Fruit fly (Drosophila melanogaster): Measurements from ENCODE around the gene ccb.
A peak's percentile ranks its signal among the peaks of the same experiment; 100 is the strongest.

ccb gene

dm6 chrX:21241796-21242208, 48.7 kb downstream of the ccb start (continued):
- TF ChIP-seq CG6854 (GFP tag; optimal IDR thresholded peaks at IDR 0.05) (peak; percentile 3), Abd-B (GFP tag; optimal IDR thresholded peaks at IDR 0.05) (peak; percentile 19), HHEX (GFP tag; optimal IDR thresholded peaks at IDR 0.05) (peak; percentile 37), eve (GFP tag; optimal IDR thresholded peaks at IDR 0.05) (peak in 1 of 2 experiments; percentile 72), chinmo (GFP tag; IDR thresholded peaks at IDR 0.05; ENCODE audit: partially characterized antibody) (no peak), CG7786 (GFP tag; optimal IDR thresholded peaks at IDR 0.05) (peak; percentile 11), CG4730 (GFP tag; IDR thresholded peaks at IDR 0.05) (no peak), CG8944 (GFP tag; optimal IDR thresholded peaks at IDR 0.05) (peak; percentile 21), sens-2 (GFP tag; IDR thresholded peaks at IDR 0.05) (no peak), jumu (GFP tag; optimal IDR thresholded peaks at IDR 0.05) (peak; percentile 47), CG11085 (GFP tag; IDR thresholded peaks at IDR 0.05) (no peak), HLHmδ (GFP tag; optimal IDR thresholded peaks at IDR 0.05) (peak; percentile 12), nmo (GFP tag; optimal IDR thresholded peaks at IDR 0.05) (peak; percentile 50), grau (tag; optimal IDR thresholded peaks at IDR 0.05) (peak; percentile 38), Xrp1 (GFP tag; IDR thresholded peaks at IDR 0.05) (peak; percentile 48), aop (GFP tag; IDR thresholded peaks at IDR 0.05) (no peak), B-H2 (GFP tag; optimal IDR thresholded peaks at IDR 0.05) (no peak), Meics (GFP tag; optimal IDR thresholded peaks at IDR 0.05) (peak; percentile 43), cg (GFP tag; optimal IDR thresholded peaks at IDR 0.05) (peak; percentile 14), klu (GFP tag; IDR thresholded peaks at IDR 0.05) (no peak), caup (GFP tag; optimal IDR thresholded peaks at IDR 0.05; ENCODE audit: severe bottlenecking) (peak; percentile 17), bab2 (GFP tag; optimal IDR thresholded peaks at IDR 0.05) (peak; percentile 75), CG14014 (GFP tag; IDR thresholded peaks at IDR 0.05) (no peak), sob (GFP tag; IDR thresholded peaks at IDR 0.05) (0 out of 2 replicates have a peak, but pooled peaks have one; percentile 21), en (GFP tag; optimal IDR thresholded peaks at IDR 0.05) (peak; percentile 27), CG3163 (GFP tag; optimal IDR thresholded peaks at IDR 0.05) (peak; percentile 13), kay (GFP tag; optimal IDR thresholded peaks at IDR 0.05) (peak; percentile 32), fd96Cb (tag; optimal IDR thresholded peaks at IDR 0.05) (peak; percentile 52), lov (optimal IDR thresholded peaks at IDR 0.05) (no peak), lov (GFP tag; IDR thresholded peaks at IDR 0.05) (0 out of 3 replicates have a peak, but pooled peaks have one; percentile 48), CG17385 (GFP tag; optimal IDR thresholded peaks at IDR 0.05) (peak; percentile 15), CG10267 (tag; optimal IDR thresholded peaks at IDR 0.05) (no peak), CG12219 (GFP tag; optimal IDR thresholded peaks at IDR 0.05) (peak; percentile 19), ewg (GFP tag; optimal IDR thresholded peaks at IDR 0.05) (peak; percentile 31), ATbp (GFP tag; optimal IDR thresholded peaks at IDR 0.05) (peak; percentile 85), CG30020 (tag; optimal IDR thresholded peaks at IDR 0.05) (no peak), Sox102F (GFP tag; optimal IDR thresholded peaks at IDR 0.05) (peak; percentile 40), tap (tag; optimal IDR thresholded peaks at IDR 0.05) (peak; percentile 17), z (GFP tag; IDR thresholded peaks at IDR 0.05) (no peak), Optix (GFP tag; IDR thresholded peaks at IDR 0.05) (peak; percentile 59), CG6689 (GFP tag; IDR thresholded peaks at IDR 0.05) (no peak), Hmr (GFP tag; optimal IDR thresholded peaks at IDR 0.05) (peak; percentile 69), CG10366 (GFP tag; IDR thresholded peaks at IDR 0.05) (0 out of 2 replicates have a peak, but pooled peaks have one; percentile 12), CG13624 (GFP tag; optimal IDR thresholded peaks at IDR 0.05) (no peak), CG1024 (GFP tag; IDR thresholded peaks at IDR 0.05) (0 out of 2 replicates have a peak, but pooled peaks have one; percentile 34), nau (GFP tag; optimal IDR thresholded peaks at IDR 0.05) (peak; percentile 33), CG43689 (GFP tag; IDR thresholded peaks at IDR 0.05) (0 out of 2 replicates have a peak, but pooled peaks have one; percentile 17), Dip2 (GFP tag; IDR thresholded peaks at IDR 0.05) (no peak), CG17829 (tag; optimal IDR thresholded peaks at IDR 0.05) (no peak), phol (tag; optimal IDR thresholded peaks at IDR 0.05) (peak; percentile 24), Oli (tag; optimal IDR thresholded peaks at IDR 0.05) (peak; percentile 43)

All from whole organism, embryonic.